Worm (Caenorhabditis elegans): Measurements from ENCODE around the gene C03B1.1.

DNA sequence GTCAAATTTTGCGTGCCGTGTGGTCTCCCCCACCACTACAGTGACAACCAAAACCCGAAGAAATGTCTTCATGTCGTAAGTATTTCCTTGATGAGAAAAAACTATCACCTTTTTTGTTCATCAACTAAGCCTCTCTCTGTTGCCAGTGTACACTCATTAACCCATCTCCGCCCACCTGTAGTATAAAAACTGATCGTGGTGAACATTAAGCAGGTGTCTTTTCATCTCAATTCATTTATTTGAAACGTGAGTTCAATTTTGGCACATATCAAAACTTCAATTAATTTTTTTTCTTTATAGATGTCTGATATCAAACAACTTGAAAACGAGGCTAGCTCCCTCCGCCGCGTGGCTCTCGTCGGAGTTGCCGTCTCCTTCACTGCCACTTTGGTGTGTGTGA lies 43.1 kb upstream of the C03B1.1 start, which contains the start of gene col-170:
- TF ChIP-seq snpc-4 (tag; optimal IDR thresholded peaks at IDR 0.05) (no peak), nhr-237 (tag; optimal IDR thresholded peaks at IDR 0.05) (no peak), mab-5 (tag; optimal IDR thresholded peaks at IDR 0.05) (no peak), nhr-28 (tag; optimal IDR thresholded peaks at IDR 0.05) (no peak), unc-39 (tag; optimal IDR thresholded peaks at IDR 0.05) (no peak), lin-32 (GFP tag; optimal IDR thresholded peaks at IDR 0.05) (no peak), ceh-83 (GFP tag; optimal IDR thresholded peaks at IDR 0.05) (no peak)

All from whole organism, mixed stage, embryonic.